Fruit fly (Drosophila melanogaster) whole organism, embryonic: ENCODE measurements around the gene CG3841.

Experiments
- Ada2b ChIP-seq: fragments of 200-800 bp; sonication (Bioruptor generic); IDR thresholded peaks from 2 replicates; pipeline ENCODE4 v1.3.6; 2022; ENCODE audit warnings: missing biosample characterization, missing genetic modification characterization
- Atf3 ChIP-seq: fragments of 200-800 bp; sonication (Bioruptor generic); optimal IDR thresholded peaks from 3 replicates; lab custom pipeline; 2016; ENCODE audit warnings: missing biosample characterization, missing genetic modification characterization
- B-H2 ChIP-seq: fragments of 200-800 bp; sonication (Bioruptor generic); optimal IDR thresholded peaks from 2 replicates; lab custom pipeline; 2018; ENCODE audit warnings: missing biosample characterization, mild to moderate bottlenecking, missing genetic modification characterization
- CG10543 ChIP-seq: fragments of 200-800 bp; sonication (Bioruptor generic); optimal IDR thresholded peaks from 3 replicates; lab custom pipeline; 2017; ENCODE audit warnings: missing biosample characterization, mild to moderate bottlenecking, missing genetic modification characterization, moderate library complexity
- CG10654 ChIP-seq: fragments of 200-800 bp; sonication (Bioruptor generic); optimal IDR thresholded peaks from 2 replicates; lab custom pipeline; 2016; ENCODE audit warnings: missing biosample characterization, missing genetic modification characterization
- CG11696 ChIP-seq: fragments of 200-800 bp; sonication (Bioruptor generic); IDR thresholded peaks from 2 replicates; pipeline ENCODE4 v1.3.6; 2022; ENCODE audit warnings: missing biosample characterization, missing genetic modification characterization
- CG15479 ChIP-seq: fragments of 200-800 bp; sonication (Bioruptor generic); optimal IDR thresholded peaks from 3 replicates; lab custom pipeline; 2019; ENCODE audit warnings: missing biosample characterization, mild to moderate bottlenecking, missing genetic modification characterization, moderate library complexity
- CG15601 ChIP-seq: fragments of 200-800 bp; sonication (Bioruptor generic); optimal IDR thresholded peaks from 3 replicates; lab custom pipeline; 2019; ENCODE audit warnings: missing biosample characterization, mild to moderate bottlenecking, missing genetic modification characterization, moderate library complexity
- CG16863 ChIP-seq: fragments of 200-800 bp; sonication (Bioruptor generic); optimal IDR thresholded peaks from 3 replicates; lab custom pipeline; 2016; ENCODE audit warnings: missing biosample characterization, missing genetic modification characterization
- CG17361 ChIP-seq: fragments of 200-800 bp; sonication (Bioruptor generic); IDR thresholded peaks from 3 replicates; pipeline ENCODE4 v1.3.6; 2022; ENCODE audit warnings: missing biosample characterization, missing genetic modification characterization
- CG18476 ChIP-seq: fragments of 200-800 bp; sonication (Bioruptor generic); optimal IDR thresholded peaks from 2 replicates; lab custom pipeline; 2016; ENCODE audit warnings: missing biosample characterization, mild to moderate bottlenecking, missing genetic modification characterization
- CG31224 ChIP-seq: fragments of 200-800 bp; sonication (Bioruptor generic); IDR thresholded peaks from 2 replicates; pipeline ENCODE4 v1.3.6; 2022; ENCODE audit warnings: missing biosample characterization, missing genetic modification characterization
- CG3847 ChIP-seq: fragments of 200-800 bp; sonication (Bioruptor generic); IDR thresholded peaks from 2 replicates; pipeline ENCODE4 v1.3.6; 2022; ENCODE audit warnings: missing biosample characterization, missing genetic modification characterization
- CG4328 ChIP-seq: fragments of 200-800 bp; sonication (Bioruptor generic); optimal IDR thresholded peaks from 3 replicates; lab custom pipeline; 2017; ENCODE audit warnings: missing biosample characterization, missing genetic modification reagents, missing genetic modification characterization
- CG6791 ChIP-seq: fragments of 200-800 bp; sonication (Bioruptor generic); IDR thresholded peaks from 3 replicates; pipeline ENCODE4 v1.3.6; 2022; ENCODE audit warnings: missing biosample characterization, missing genetic modification characterization; ENCODE audit not compliant: partially characterized antibody
- CG7271 ChIP-seq: fragments of 200-800 bp; sonication (Bioruptor generic); optimal IDR thresholded peaks from 2 replicates; lab custom pipeline; 2018; ENCODE audit warnings: missing biosample characterization, mild to moderate bottlenecking, missing genetic modification characterization, moderate library complexity
- CG7987 ChIP-seq: fragments of 200-800 bp; sonication (Bioruptor generic); optimal IDR thresholded peaks from 2 replicates; lab custom pipeline; 2018; ENCODE audit warnings: missing biosample characterization, mild to moderate bottlenecking, missing genetic modification characterization, moderate library complexity
- CG8924 ChIP-seq: fragments of 200-800 bp; optimal IDR thresholded peaks from 3 replicates; lab custom pipeline; 2019; ENCODE audit warnings: missing biosample characterization, mild to moderate bottlenecking, missing genetic modification characterization, moderate library complexity
- Ets65A ChIP-seq: fragments of 200-800 bp; sonication (Bioruptor generic); peaks from one replicate; lab custom pipeline; 2016; ENCODE audit warnings: missing biosample characterization, missing genetic modification characterization
- HHEX ChIP-seq: fragments of 200-800 bp; sonication (Bioruptor generic); optimal IDR thresholded peaks from 3 replicates; lab custom pipeline; 2017; ENCODE audit warnings: missing biosample characterization, mild to moderate bottlenecking, missing genetic modification characterization, missing genetic modification reagents
- Kr ChIP-seq: fragments of 200-800 bp; sonication (Bioruptor generic); optimal IDR thresholded peaks from 2 replicates; lab custom pipeline; 2017; ENCODE audit warnings: missing biosample characterization, mild to moderate bottlenecking, missing genetic modification characterization
- Side ChIP-seq: fragments of 200-800 bp; sonication (Bioruptor generic); optimal IDR thresholded peaks from 2 replicates; lab custom pipeline; 2016; ENCODE audit warnings: missing biosample characterization, missing genetic modification characterization
- Stat92E ChIP-seq, 3 experiments: fragments of >200 bp in 2 of 3; fragments of 200-800 bp in 1 of 3; sonication (Bioruptor generic) in 1 of 3; optimal IDR thresholded peaks; 2 replicates each; lab custom pipeline; 2017 to 2019; ENCODE audit warnings: missing biosample characterization in 3 of 3, missing genetic modification characterization in 3 of 3, mild to moderate bottlenecking in 1 of 3, moderate library complexity in 1 of 3
- Tbp ChIP-seq: fragments of >200 bp; optimal IDR thresholded peaks from 2 replicates; lab custom pipeline; 2018; ENCODE audit warnings: missing biosample characterization, missing genetic modification characterization
- ash1 ChIP-seq: fragments of 200-800 bp; sonication (Bioruptor generic); optimal IDR thresholded peaks from 2 replicates; lab custom pipeline; 2018; ENCODE audit warnings: missing biosample characterization, mild to moderate bottlenecking, missing genetic modification characterization
- bbx ChIP-seq: fragments of 200-800 bp; sonication (Bioruptor generic); IDR thresholded peaks from 2 replicates; pipeline ENCODE4 v1.3.6; 2022; ENCODE audit warnings: missing biosample characterization, missing genetic modification characterization; ENCODE audit not compliant: partially characterized antibody
- bowl ChIP-seq: fragments of 200-800 bp; sonication (Bioruptor generic); IDR thresholded peaks from 2 replicates; pipeline ENCODE4 v1.3.6; 2022; ENCODE audit warnings: missing biosample characterization, missing genetic modification characterization
- cwo ChIP-seq: fragments of 200-800 bp; sonication (Bioruptor generic); optimal IDR thresholded peaks from 3 replicates; lab custom pipeline; 2017; ENCODE audit warnings: missing biosample characterization, missing genetic modification characterization, mild to moderate bottlenecking, moderate library complexity, missing genetic modification reagents
- danr ChIP-seq: fragments of 200-800 bp; sonication (Bioruptor generic); IDR thresholded peaks from 2 replicates; pipeline ENCODE4 v1.3.6; 2022; ENCODE audit warnings: missing biosample characterization, missing genetic modification characterization
- dysf ChIP-seq: fragments of 200-800 bp; sonication (Bioruptor generic); IDR thresholded peaks from 3 replicates; pipeline ENCODE4 v1.3.6; 2022; ENCODE audit warnings: missing biosample characterization, missing genetic modification characterization
- emc ChIP-seq: fragments of 200-800 bp; sonication (Bioruptor generic); optimal IDR thresholded peaks from 2 replicates; lab custom pipeline; 2016; ENCODE audit warnings: missing biosample characterization, missing genetic modification characterization
- fd102C ChIP-seq: fragments of 200-800 bp; sonication (Bioruptor generic); optimal IDR thresholded peaks from 2 replicates; lab custom pipeline; 2018; ENCODE audit warnings: missing biosample characterization, mild to moderate bottlenecking, missing genetic modification characterization, moderate library complexity
- fd64A ChIP-seq: fragments of 200-800 bp; sonication (Bioruptor generic); optimal IDR thresholded peaks from 3 replicates; lab custom pipeline; 2018; ENCODE audit warnings: missing biosample characterization, mild to moderate bottlenecking, missing genetic modification characterization
- gcm ChIP-seq: fragments of 200-800 bp; sonication (Bioruptor generic); optimal IDR thresholded peaks from 2 replicates; lab custom pipeline; 2019; ENCODE audit warnings: missing biosample characterization, mild to moderate bottlenecking, missing genetic modification characterization, moderate library complexity
- lab ChIP-seq: fragments of 200-800 bp; sonication (Bioruptor generic); optimal IDR thresholded peaks from 3 replicates; lab custom pipeline; 2017; ENCODE audit warnings: missing biosample characterization, missing genetic modification characterization, mild to moderate bottlenecking, moderate library complexity, missing genetic modification reagents
- luna ChIP-seq: fragments of 200-800 bp; sonication (Bioruptor generic); optimal IDR thresholded peaks from 2 replicates; lab custom pipeline; 2016; ENCODE audit warnings: missing biosample characterization, missing genetic modification characterization
- oc ChIP-seq: fragments of 200-800 bp; sonication (Bioruptor generic); optimal IDR thresholded peaks from 2 replicates; lab custom pipeline; 2018; ENCODE audit warnings: missing biosample characterization, mild to moderate bottlenecking, missing genetic modification characterization, moderate library complexity
- onecut ChIP-seq: fragments of 200-800 bp; sonication (Bioruptor generic); IDR thresholded peaks from 2 replicates; pipeline ENCODE4 v1.3.6; 2022; ENCODE audit warnings: missing biosample characterization, missing genetic modification characterization
- p53 ChIP-seq: fragments of 200-800 bp; sonication (Bioruptor generic); optimal IDR thresholded peaks from 2 replicates; lab custom pipeline; 2016; ENCODE audit warnings: missing biosample characterization, missing genetic modification characterization
- phol ChIP-seq: fragments of 200-800 bp; sonication (Bioruptor generic); optimal IDR thresholded peaks from 3 replicates; lab custom pipeline; 2018; ENCODE audit warnings: missing biosample characterization, mild to moderate bottlenecking, missing genetic modification characterization, moderate library complexity
- prd ChIP-seq, 3 experiments: fragments of >200 bp in 2 of 3; fragments of 200-800 bp in 1 of 3; sonication (Bioruptor generic) in 1 of 3; optimal IDR thresholded peaks in 2 of 3; IDR thresholded peaks in 1 of 3; 2 replicates in 2 of 3; 3 replicates in 1 of 3; pipeline versions ENCODE4 v1.3.6 to Lab custom; 2017 to 2022; ENCODE audit warnings: missing biosample characterization in 1 of 3, missing genetic modification characterization in 1 of 3
- ro ChIP-seq: fragments of 200-800 bp; sonication (Bioruptor generic); IDR thresholded peaks from 2 replicates; pipeline ENCODE4 v1.3.6; 2022; ENCODE audit warnings: missing biosample characterization, missing genetic modification characterization
- salm ChIP-seq: fragments of 200-800 bp; sonication (Bioruptor generic); optimal IDR thresholded peaks from 2 replicates; lab custom pipeline; 2018; ENCODE audit warnings: missing biosample characterization, mild to moderate bottlenecking, missing genetic modification characterization
- sim ChIP-seq: fragments of 200-800 bp; sonication (Bioruptor generic); IDR thresholded peaks from 2 replicates; pipeline ENCODE4 v1.3.6; 2022; ENCODE audit warnings: missing biosample characterization, missing genetic modification characterization
- sob ChIP-seq: fragments of 200-800 bp; sonication (Bioruptor generic); IDR thresholded peaks from 2 replicates; pipeline ENCODE4 v1.3.6; 2022; ENCODE audit warnings: missing biosample characterization, missing genetic modification characterization
- sr ChIP-seq: fragments of 200-800 bp; sonication (Bioruptor generic); IDR thresholded peaks from 3 replicates; pipeline ENCODE4 v1.3.6; 2022; ENCODE audit warnings: missing biosample characterization, missing genetic modification characterization
- unpg ChIP-seq: fragments of 200-800 bp; sonication (Bioruptor generic); optimal IDR thresholded peaks from 3 replicates; lab custom pipeline; 2018; ENCODE audit warnings: missing biosample characterization, mild to moderate bottlenecking, missing genetic modification characterization, moderate library complexity
- vfl ChIP-seq: fragments of 200-800 bp; sonication (Bioruptor generic); optimal IDR thresholded peaks from 2 replicates; lab custom pipeline; 2016; ENCODE audit warnings: missing biosample characterization, missing genetic modification characterization

CG3841 gene

dm6 chr2L:9576269-9576933, 12.9 kb upstream of the CG3841 start, which contains the start of gene Mtpalpha (continued):
- TF ChIP-seq oc (tag; lab: Kevin White, UChicago) (no peak), vfl (GFP tag; lab: Kevin White, UChicago) (no peak), sr (GFP tag; lab: Robert Waterston, UW) (no peak), sim (peak; percentile 12; the same call in 1 of the 2 replicates), gcm (GFP tag; lab: Kevin White, UChicago) (no peak), bowl (GFP tag; lab: Robert Waterston, UW) (no peak; the same call in 1 of the 2 replicates), Ets65A (GFP tag; lab: Kevin White, UChicago) (peak; percentile 58), CG17361 (GFP tag; lab: Robert Waterston, UW) (0 out of 3 replicates have a peak, but pooled peaks have one; percentile 49), CG10654 (GFP tag; lab: Kevin White, UChicago) (no peak), Atf3 (GFP tag; lab: Kevin White, UChicago) (no peak), CG10543 (GFP tag; lab: Kevin White, UChicago) (no peak), B-H2 (peak; percentile 1), emc (GFP tag; lab: Kevin White, UChicago) (no peak), prd (optimal IDR thresholded peaks at IDR 0.05; lab: Kevin White, UChicago) (no peak), prd (GFP tag; IDR thresholded peaks at IDR 0.05; lab: Robert Waterston, UW) (peak; percentile 16; the same call in 1 of the 3 replicates), cwo (GFP tag; lab: Kevin White, UChicago) (no peak), Kr (no peak), CG7987 (GFP tag; lab: Kevin White, UChicago) (peak; percentile 38), unpg (peak; percentile 45), CG6791 (GFP tag; lab: Robert Waterston, UW) (peak; percentile 63; the same call in 2 of the 3 replicates), lab (GFP tag; lab: Kevin White, UChicago) (no peak), CG15601 (tag; lab: Kevin White, UChicago) (peak; percentile 39), CG8924 (tag; lab: Kevin White, UChicago) (no peak), p53 (GFP tag; lab: Kevin White, UChicago) (no peak), Side (GFP tag; lab: Kevin White, UChicago) (peak; percentile 34), HHEX (GFP tag; lab: Kevin White, UChicago) (peak; percentile 31), onecut (peak; percentile 33; the same call in 1 of the 2 replicates), Stat92E (GFP tag; optimal IDR thresholded peaks at IDR 0.05; lab: Kevin White, UChicago) (peak in 1 of 3 experiments; percentile 40), CG15479 (no peak), fd102C (GFP tag; lab: Kevin White, UChicago) (no peak), fd64A (GFP tag; lab: Kevin White, UChicago) (no peak), CG31224 (GFP tag; lab: Robert Waterston, UW) (no peak), Ada2b (GFP tag; lab: Robert Waterston, UW) (no peak), CG4328 (no peak), CG7271 (tag; lab: Kevin White, UChicago) (no peak), CG16863 (GFP tag; lab: Kevin White, UChicago) (peak; percentile 37), luna (no peak), Tbp (GFP tag; lab: Kevin White, UChicago) (no peak), ro (no peak), bbx (GFP tag; lab: Robert Waterston, UW) (peak; percentile 12; the same call in 1 of the 2 replicates), sob (peak; percentile 39; the same call in 1 of the 2 replicates), salm (tag; lab: Kevin White, UChicago) (peak; percentile 6), danr (GFP tag; lab: Robert Waterston, UW) (no peak), dysf (GFP tag; lab: Robert Waterston, UW) (peak; percentile 53; the same call in 2 of the 3 replicates), CG18476 (GFP tag; lab: Kevin White, UChicago) (no peak), phol (tag; lab: Kevin White, UChicago) (peak; percentile 27), CG11696 (no peak), ash1 (GFP tag; lab: Kevin White, UChicago) (no peak), CG3847 (GFP tag; lab: Robert Waterston, UW) (peak; percentile 50; the same call in 1 of the 2 replicates)
